Fruit fly (Drosophila melanogaster): ENCODE results near the gene HGTX.

Gene HGTX

DNA sequence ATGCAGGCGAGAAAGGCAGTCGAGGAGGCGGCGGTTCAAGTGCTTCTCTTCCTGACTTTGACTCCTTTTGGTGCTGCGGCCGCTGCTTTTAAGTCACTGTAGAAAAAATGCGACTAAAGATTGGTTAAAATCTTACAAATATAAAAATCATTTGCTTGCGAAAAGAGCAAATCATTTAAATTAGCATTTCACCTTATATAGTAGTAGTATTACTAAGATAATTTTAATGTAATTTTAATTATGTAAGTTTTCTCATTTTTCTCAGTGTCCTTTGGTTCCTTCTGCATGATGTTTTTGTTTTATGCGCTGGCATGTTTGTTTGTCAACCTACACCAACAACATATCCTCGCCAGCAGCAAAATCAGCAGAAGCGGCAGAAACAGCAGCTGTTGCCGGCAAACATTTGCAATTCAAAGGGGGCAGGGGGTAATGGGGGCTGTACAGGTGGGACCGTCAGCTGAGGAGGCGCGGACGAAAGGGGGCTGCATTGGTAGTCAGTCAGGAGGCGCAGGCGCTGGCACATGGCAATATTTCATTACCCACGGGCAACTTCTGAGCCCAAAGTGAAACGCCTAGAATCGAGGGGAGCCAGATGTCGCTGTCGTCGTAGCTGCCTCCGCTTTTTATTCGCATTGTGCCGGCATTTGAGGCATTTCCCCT lies 48.0 kb upstream of the HGTX start (continued):
- TF ChIP-seq prd (optimal IDR thresholded peaks at IDR 0.05) (no peak), prd (GFP tag; IDR thresholded peaks at IDR 0.05) (0 out of 3 replicates have a peak, but pooled peaks have one; percentile 22), CG12104 (GFP tag; optimal IDR thresholded peaks at IDR 0.05) (no peak), corto (GFP tag; optimal IDR thresholded peaks at IDR 0.05) (peak; percentile 32), Ets65A (GFP tag) (peak; percentile 57), gfzf (GFP tag; optimal IDR thresholded peaks at IDR 0.05) (no peak), psq (GFP tag; optimal IDR thresholded peaks at IDR 0.05) (no peak)

DNA sequence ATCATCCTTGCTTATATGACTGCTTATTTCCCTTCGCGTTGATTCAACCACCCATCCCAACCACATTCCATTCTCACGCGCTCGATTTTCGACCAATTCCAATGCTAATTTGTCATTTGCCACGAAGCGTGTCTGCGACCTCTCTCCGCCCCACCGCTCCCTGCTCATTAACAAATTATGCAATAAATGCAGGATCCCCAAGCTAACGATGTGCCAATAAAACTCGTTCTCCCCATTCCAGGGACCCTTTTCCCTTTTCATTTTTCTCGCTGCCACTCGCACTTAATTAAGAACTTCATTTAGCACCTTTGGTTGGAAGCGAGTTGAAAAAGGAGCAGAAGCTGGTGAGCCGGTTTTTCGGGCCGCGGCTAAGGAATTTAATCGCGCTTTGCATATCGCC lies 46.6 kb upstream of the HGTX start:
- no peak for TF ChIP-seq BEAF-32 (GFP tag; optimal IDR thresholded peaks at IDR 0.05)
- 0 out of 3 replicates have a peak, but pooled peaks have one; percentile 16 for TF ChIP-seq ci (GFP tag; IDR thresholded peaks at IDR 0.05)
- no peak for TF ChIP-seq CG6791 (GFP tag; IDR thresholded peaks at IDR 0.05; ENCODE audit: partially characterized antibody)
- TF ChIP-seq NC2α (GFP tag; optimal IDR thresholded peaks at IDR 0.05), result no peak
- TF ChIP-seq Pdp1 (GFP tag; optimal IDR thresholded peaks at IDR 0.05), result peak in 1 of 2 experiments; percentile 28
- TF ChIP-seq Nf-YA (GFP tag; IDR thresholded peaks at IDR 0.05), result no peak
- no peak for TF ChIP-seq kni (GFP tag; optimal IDR thresholded peaks at IDR 0.05)

DNA sequence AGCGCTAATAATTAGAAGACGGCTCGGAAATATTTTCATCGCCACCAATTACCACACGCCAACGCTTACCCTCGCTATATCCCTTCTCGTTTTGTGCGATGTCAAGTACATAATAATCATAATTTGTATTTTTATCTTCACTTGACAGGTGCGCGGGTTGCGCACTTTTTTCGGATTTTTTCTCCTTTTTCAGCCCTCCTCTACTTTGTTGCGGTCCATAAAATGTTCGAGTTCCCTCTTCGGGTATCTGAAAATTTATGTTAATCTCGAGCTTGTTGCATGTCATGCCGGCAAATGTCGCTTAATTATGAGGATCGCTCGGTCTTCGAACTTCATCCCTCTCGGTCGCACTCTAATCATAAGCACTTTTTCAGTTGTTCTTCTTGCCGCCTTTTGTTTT lies 45.8 kb upstream of the HGTX start:
- peak; percentile 40 for TF ChIP-seq CG7745 (tag; optimal IDR thresholded peaks at IDR 0.05)
- no peak for TF ChIP-seq CG18619 (GFP tag; optimal IDR thresholded peaks at IDR 0.05)
- peak; percentile 16 for TF ChIP-seq CG5180 (GFP tag; optimal IDR thresholded peaks at IDR 0.05)
- 0 out of 4 replicates have a peak, but pooled peaks have one; percentile 40 for TF ChIP-seq Dll (GFP tag; IDR thresholded peaks at IDR 0.05; ENCODE audit: partially characterized antibody)
- TF ChIP-seq sens (GFP tag), result peak; percentile 69
- peak; percentile 8 for TF ChIP-seq scrt (GFP tag; optimal IDR thresholded peaks at IDR 0.05)
- TF ChIP-seq sqz (GFP tag; optimal IDR thresholded peaks at IDR 0.05), result peak; percentile 0
- TF ChIP-seq CG9727 (GFP tag; optimal IDR thresholded peaks at IDR 0.05), result no peak

DNA sequence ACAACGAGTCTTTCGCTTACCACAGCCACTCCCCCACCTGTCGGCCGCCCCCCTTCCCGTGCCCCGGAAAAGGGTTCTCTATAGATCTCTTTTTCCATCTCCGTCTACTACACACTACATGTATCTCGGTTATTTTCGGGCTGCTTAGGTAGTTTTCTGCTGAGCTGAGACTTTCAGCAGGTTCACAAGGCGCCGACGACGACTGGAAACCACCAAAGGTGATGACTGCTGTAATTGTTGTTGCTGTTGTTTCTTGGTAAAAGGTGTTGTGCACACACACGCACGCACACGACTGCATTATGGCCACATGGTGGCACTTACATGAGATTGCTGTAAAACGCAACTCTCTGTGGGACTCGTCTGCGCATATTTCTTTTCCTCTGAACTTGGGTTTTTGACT lies 44.4 kb upstream of the HGTX start:
- no peak for TF ChIP-seq B-H2 (GFP tag; optimal IDR thresholded peaks at IDR 0.05)
- TF ChIP-seq Bteb2 (GFP tag; optimal IDR thresholded peaks at IDR 0.05), result no peak
- TF ChIP-seq Pdp1 (GFP tag; optimal IDR thresholded peaks at IDR 0.05), result no peak
- no peak for TF ChIP-seq croc (GFP tag; conservative IDR thresholded peaks at IDR 0.05)
- no peak for TF ChIP-seq CG11504 (tag; optimal IDR thresholded peaks at IDR 0.05)
- TF ChIP-seq CG9797 (GFP tag; optimal IDR thresholded peaks at IDR 0.05), result no peak
- no peak for TF ChIP-seq rib (GFP tag; IDR thresholded peaks at IDR 0.05)
- TF ChIP-seq CG17912 (GFP tag; optimal IDR thresholded peaks at IDR 0.05), result no peak
- TF ChIP-seq ranshi (GFP tag; IDR thresholded peaks at IDR 0.05), result no peak
- TF ChIP-seq phol (tag; optimal IDR thresholded peaks at IDR 0.05), result no peak
- peak in 1 of 3 experiments; percentile 95 for TF ChIP-seq Stat92E (GFP tag; optimal IDR thresholded peaks at IDR 0.05)
- TF ChIP-seq twi (tag; optimal IDR thresholded peaks at IDR 0.05), result peak; percentile 81
- peak; percentile 44 for TF ChIP-seq cg (GFP tag; optimal IDR thresholded peaks at IDR 0.05)
- peak; percentile 81 for TF ChIP-seq Kr (GFP tag; optimal IDR thresholded peaks at IDR 0.05)
- no peak for TF ChIP-seq Rfx (GFP tag; IDR thresholded peaks at IDR 0.05)
- no peak for TF ChIP-seq zf30C (GFP tag; optimal IDR thresholded peaks at IDR 0.05)
- peak; percentile 70 for TF ChIP-seq pros (GFP tag; optimal IDR thresholded peaks at IDR 0.05)
- 0 out of 3 replicates have a peak, but pooled peaks have one; percentile 22 for TF ChIP-seq so (GFP tag; IDR thresholded peaks at IDR 0.05)
- TF ChIP-seq Ssrp (tag; optimal IDR thresholded peaks at IDR 0.05), result no peak
- TF ChIP-seq odd (GFP tag; optimal IDR thresholded peaks at IDR 0.05), result no peak
- TF ChIP-seq CG1647 (GFP tag; optimal IDR thresholded peaks at IDR 0.05), result no peak
- TF ChIP-seq Nf-YB (GFP tag; optimal IDR thresholded peaks at IDR 0.05), result no peak
- TF ChIP-seq C15 (GFP tag; IDR thresholded peaks at IDR 0.05), result no peak
- no peak for TF ChIP-seq gro (GFP tag; optimal IDR thresholded peaks at IDR 0.05)
- no peak for TF ChIP-seq eve (GFP tag; optimal IDR thresholded peaks at IDR 0.05)
